Fruit fly (Drosophila melanogaster) whole organism, embryonic: ENCODE results near the gene CG6726.

Source experiments
- CG31365 ChIP-seq: fragments of 200-800 bp; sonication (Bioruptor generic); optimal IDR thresholded peaks from 2 replicates; lab custom pipeline; 2018; ENCODE audit warnings: missing biosample characterization, mild to moderate bottlenecking, missing genetic modification characterization
- CG31441 ChIP-seq: fragments of 200-800 bp; sonication (Bioruptor generic); IDR thresholded peaks from 2 replicates; pipeline ENCODE4 v1.3.6; 2022; ENCODE audit warnings: missing biosample characterization, missing genetic modification characterization
- MBD-R2 ChIP-seq: fragments of 200-800 bp; sonication (Bioruptor generic); IDR thresholded peaks from 2 replicates; pipeline ENCODE4 v1.3.6; 2022; ENCODE audit warnings: missing biosample characterization, missing genetic modification characterization
- Sry-δ ChIP-seq: fragments of 200-800 bp; sonication (Bioruptor generic); optimal IDR thresholded peaks from 2 replicates; lab custom pipeline; 2016; ENCODE audit warnings: missing biosample characterization, missing genetic modification characterization
- Tbp ChIP-seq: fragments of >200 bp; optimal IDR thresholded peaks from 2 replicates; lab custom pipeline; 2018; ENCODE audit warnings: missing biosample characterization, missing genetic modification characterization

DNA sequence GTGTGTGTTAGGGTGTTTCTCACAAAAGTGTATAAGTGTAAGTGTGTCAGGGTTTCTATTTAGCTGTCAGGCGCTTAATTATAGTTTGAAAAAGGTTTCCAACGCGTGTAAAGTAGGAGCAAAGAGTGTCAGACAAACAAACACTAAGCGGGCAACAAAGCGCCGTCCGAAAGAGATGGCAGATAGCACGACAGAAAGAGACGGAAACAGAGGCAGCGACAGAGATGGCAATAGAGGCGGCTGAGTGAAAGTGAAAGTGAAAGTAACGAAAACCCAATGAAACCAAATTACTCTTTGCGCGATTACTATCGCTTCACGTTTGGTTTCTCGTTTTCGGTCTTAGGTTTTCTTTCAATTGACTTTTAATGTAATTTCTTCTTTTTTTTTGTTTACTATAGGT lies 17.0 kb upstream of the CG6726 start:
- TF ChIP-seq Sry-δ (GFP tag; lab: Kevin White, UChicago) (no peak), CG31365 (tag; lab: Kevin White, UChicago) (no peak), Tbp (GFP tag; lab: Kevin White, UChicago) (no peak), CG31441 (no peak), MBD-R2 (GFP tag; lab: Robert Waterston, UW) (no peak)
